Fruit fly (Drosophila melanogaster): Measurements from ENCODE around the gene Pif1.

Gene Pif1

dm6 chr2L:3452286-3452685 lies 17.5 kb downstream of the Pif1 start, which contains the start of gene CG12795:
CG12795 (plus strand) TSS chr2L:3452466.
- no peak for TF ChIP-seq CTCF (optimal IDR thresholded peaks at IDR 0.05)
- no peak for TF ChIP-seq CG8478 (optimal IDR thresholded peaks at IDR 0.05)

- no peak for TF ChIP-seq CG8478 (optimal IDR thresholded peaks at IDR 0.05)
- no peak for TF ChIP-seq CTCF (optimal IDR thresholded peaks at IDR 0.05)
Observed at dm6 chr2L:3449555-3450320, 20.1 kb downstream of the Pif1 start, which contains the start of gene Snx1. Snx1 (plus strand) TSS chr2L:3449683.

- TF ChIP-seq CTCF (optimal IDR thresholded peaks at IDR 0.05) (no peak), CG8478 (optimal IDR thresholded peaks at IDR 0.05) (no peak)
Observed at dm6 chr2L:3445655-3446054, 24.1 kb downstream of the Pif1 start, which contains the start of gene CG2772. CG2772 (plus strand) TSS chr2L:3445992.

- TF ChIP-seq CTCF (optimal IDR thresholded peaks at IDR 0.05) = no peak
- TF ChIP-seq CG8478 (optimal IDR thresholded peaks at IDR 0.05) = no peak
Observed at dm6 chr2L:3444789-3445188, 25.0 kb downstream of the Pif1 start.

dm6 chr2L:3441673-3442072 lies 28.1 kb downstream of the Pif1 start:
- no peak for TF ChIP-seq CG8478 (optimal IDR thresholded peaks at IDR 0.05)
- no peak for TF ChIP-seq CTCF (optimal IDR thresholded peaks at IDR 0.05)

- TF ChIP-seq CG8478 (optimal IDR thresholded peaks at IDR 0.05) = no peak
- no peak for TF ChIP-seq CTCF (optimal IDR thresholded peaks at IDR 0.05)
Observed at dm6 chr2L:3441158-3441557, 28.6 kb downstream of the Pif1 start.

dm6 chr2L:3440322-3440721 lies 29.5 kb downstream of the Pif1 start:
- TF ChIP-seq CTCF (optimal IDR thresholded peaks at IDR 0.05) = no peak
- TF ChIP-seq CG8478 (optimal IDR thresholded peaks at IDR 0.05) = no peak

- TF ChIP-seq CTCF (optimal IDR thresholded peaks at IDR 0.05) (no peak), CG8478 (optimal IDR thresholded peaks at IDR 0.05) (no peak)
Observed at dm6 chr2L:3439502-3439901, 30.3 kb downstream of the Pif1 start.

dm6 chr2L:3438078-3438477 lies 31.7 kb downstream of the Pif1 start:
- TF ChIP-seq CG8478 (optimal IDR thresholded peaks at IDR 0.05) (no peak), CTCF (optimal IDR thresholded peaks at IDR 0.05) (no peak)

dm6 chr2L:3437068-3437467 lies 32.7 kb downstream of the Pif1 start:
- TF ChIP-seq CTCF (optimal IDR thresholded peaks at IDR 0.05) (no peak), CG8478 (optimal IDR thresholded peaks at IDR 0.05) (no peak)

dm6 chr2L:3436347-3436746 lies 33.5 kb downstream of the Pif1 start:
- TF ChIP-seq CTCF (optimal IDR thresholded peaks at IDR 0.05) (no peak), CG8478 (optimal IDR thresholded peaks at IDR 0.05) (no peak)

dm6 chr2L:3435086-3435485 lies 34.7 kb downstream of the Pif1 start:
- TF ChIP-seq CG8478 (optimal IDR thresholded peaks at IDR 0.05) (no peak), CTCF (optimal IDR thresholded peaks at IDR 0.05) (no peak)

dm6 chr2L:3428419-3429097 lies 41.2 kb downstream of the Pif1 start:
- TF ChIP-seq CG8478 (optimal IDR thresholded peaks at IDR 0.05) (no peak), CTCF (optimal IDR thresholded peaks at IDR 0.05) (no peak)

- TF ChIP-seq CG8478 (optimal IDR thresholded peaks at IDR 0.05) = no peak
- TF ChIP-seq CTCF (optimal IDR thresholded peaks at IDR 0.05) = no peak
Observed at dm6 chr2L:3426669-3427232, 43.1 kb downstream of the Pif1 start, which contains the start of gene Pgant2. Pgant2 (minus strand) TSS chr2L:3426719.

dm6 chr2L:3425947-3426346 lies 43.9 kb downstream of the Pif1 start:
- TF ChIP-seq CG8478 (optimal IDR thresholded peaks at IDR 0.05) (no peak), CTCF (optimal IDR thresholded peaks at IDR 0.05) (no peak)

- TF ChIP-seq CG8478 (optimal IDR thresholded peaks at IDR 0.05) = no peak
- TF ChIP-seq CTCF (optimal IDR thresholded peaks at IDR 0.05) = no peak
Observed at dm6 chr2L:3422753-3423152, 47.1 kb downstream of the Pif1 start.

Data from S2 (cell line).